Fruit fly (Drosophila melanogaster) whole organism, prepupa: ENCODE data around the gene CG12947.

Experiments used
- CG16779 ChIP-seq: fragments of 200-800 bp; sonication (Bioruptor generic); optimal IDR thresholded peaks from 3 replicates; lab custom pipeline; 2017; ENCODE audit warnings: missing biosample characterization, mild to moderate bottlenecking, missing genetic modification characterization
- Eip78C ChIP-seq: fragments of 200-800 bp; sonication (Bioruptor generic); peaks from one replicate; lab custom pipeline; 2016; ENCODE audit warnings: missing biosample characterization, missing genetic modification characterization

DNA sequence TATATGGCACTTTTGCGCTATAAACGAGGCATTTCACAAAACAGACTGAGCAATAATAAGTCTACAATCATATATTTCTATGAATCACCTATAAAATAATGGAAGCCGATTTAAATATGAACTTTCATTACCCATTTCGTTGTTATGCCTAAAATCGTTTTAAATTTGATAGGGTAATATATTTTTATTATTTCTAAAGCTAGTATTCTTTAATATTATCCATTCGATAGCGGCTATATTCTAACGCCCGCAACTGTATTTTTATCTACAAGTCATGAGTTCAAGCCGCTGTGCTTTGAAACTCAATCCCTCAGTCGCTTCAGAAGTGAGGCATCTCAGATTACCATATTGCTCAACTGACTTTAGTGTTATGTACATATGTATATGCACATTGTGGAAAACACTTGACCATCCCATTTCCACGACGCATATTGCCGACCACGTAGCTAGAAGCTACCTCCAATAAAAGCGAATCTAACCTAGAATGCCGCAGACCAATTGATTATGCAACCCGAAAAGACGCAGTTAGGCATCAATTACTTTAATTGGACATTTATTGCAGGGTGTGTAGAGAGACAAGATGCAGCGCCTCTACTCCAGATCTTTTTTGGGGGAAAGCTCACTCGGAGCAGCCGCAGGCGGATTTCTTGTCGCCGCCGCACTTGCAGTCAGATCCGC, 3.5 kb downstream of the CG12947 start:
- TF ChIP-seq Eip78C (GFP tag; lab: Kevin White, UChicago) = peak; percentile 55
- TF ChIP-seq CG16779 = no peak
